Fruit fly (Drosophila melanogaster): Measurements from ENCODE around the gene CG15198.

DNA sequence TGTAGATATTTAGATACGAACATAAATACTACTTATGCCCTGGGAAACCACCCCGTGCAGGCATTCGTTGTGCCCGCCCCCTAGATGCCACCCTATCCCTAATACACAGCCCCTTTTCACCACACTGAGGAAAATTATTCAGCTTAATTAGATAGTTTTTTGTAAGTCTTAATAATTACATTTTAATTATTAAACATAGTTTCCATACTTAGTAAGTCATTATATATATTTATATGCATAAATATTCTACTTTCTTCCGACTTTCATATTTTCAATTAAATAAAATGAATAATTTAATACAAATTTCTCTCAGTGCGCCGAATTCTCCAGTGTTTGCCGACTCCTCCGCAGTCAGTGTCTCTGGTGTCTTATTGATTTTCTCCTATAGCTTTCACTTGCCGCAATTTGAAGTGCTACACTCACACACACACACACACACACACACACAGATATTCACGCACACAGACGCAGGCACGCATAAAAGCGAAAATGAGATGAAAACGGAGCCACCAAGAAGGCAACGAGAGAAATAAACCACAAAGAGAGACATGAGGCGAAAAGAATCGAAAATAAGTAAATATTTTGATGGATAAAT, 47.5 kb downstream of the CG15198 start:
- TF ChIP-seq cic (GFP tag; optimal IDR thresholded peaks at IDR 0.05): no peak
- TF ChIP-seq cnc (optimal IDR thresholded peaks at IDR 0.05): no peak
- no peak for TF ChIP-seq CG7045 (GFP tag; optimal IDR thresholded peaks at IDR 0.05)
- no peak for TF ChIP-seq Clk (GFP tag; optimal IDR thresholded peaks at IDR 0.05)
- no peak for TF ChIP-seq kay (GFP tag; ENCODE audit: borderline replicate concordance)
- TF ChIP-seq Mnt (GFP tag; optimal IDR thresholded peaks at IDR 0.05): no peak
